Worm (Caenorhabditis elegans): ENCODE results near the gene got-1.2.

Gene got-1.2

DNA sequence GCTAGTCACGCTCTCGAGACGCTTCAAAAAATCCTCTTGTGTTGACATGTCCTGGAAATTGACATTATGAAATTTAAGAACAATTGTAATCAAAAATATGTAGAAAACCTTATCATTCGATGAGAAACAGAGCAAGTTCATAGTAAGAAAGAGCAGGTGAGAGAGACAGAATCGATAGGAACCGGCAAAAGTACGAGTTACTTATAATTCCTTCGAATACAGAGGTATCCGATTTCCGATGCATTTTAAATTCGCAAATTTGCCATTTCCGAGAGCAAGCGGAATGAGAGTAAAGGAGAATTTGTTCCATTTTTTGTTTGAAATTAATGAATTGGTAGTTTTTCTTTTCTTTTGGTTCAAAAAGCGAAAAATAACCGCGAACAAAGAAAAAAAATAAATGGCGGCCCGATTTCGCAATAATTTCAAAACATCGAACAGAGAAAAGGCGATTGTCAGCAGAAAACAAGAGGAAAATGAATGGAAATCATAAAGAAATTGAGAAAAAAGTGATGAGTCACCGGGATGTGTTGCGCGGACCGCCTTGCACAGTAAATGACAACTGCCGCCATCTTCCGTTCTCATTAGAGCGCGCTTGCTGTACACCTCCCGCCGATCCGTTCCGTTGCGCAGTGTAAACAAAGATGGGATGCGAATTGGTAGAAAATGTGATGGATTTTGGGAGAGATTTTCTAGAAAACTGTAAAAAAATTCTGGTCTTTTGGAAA lies 20.8 kb upstream of the got-1.2 start, which contains the start of gene cas-1:
Gene cas-1 (minus strand): TSS at position 51 of the 725 bp plus-strand sequence.
- TF ChIP-seq fkh-6 (tag; optimal IDR thresholded peaks at IDR 0.05) (no peak), unc-55 (GFP tag; optimal IDR thresholded peaks at IDR 0.05) (peak; percentile 46), sdc-2 (tag; optimal IDR thresholded peaks at IDR 0.05) (peak; percentile 16), tbx-2 (tag; optimal IDR thresholded peaks at IDR 0.05) (peak; percentile 31), npax-4 (tag; optimal IDR thresholded peaks at IDR 0.05) (no peak), rnt-1 (tag; optimal IDR thresholded peaks at IDR 0.05) (peak; percentile 6)

ce11 chrX:16813148-16813547 lies 20.2 kb upstream of the got-1.2 start:
- TF ChIP-seq nhr-11 (tag; optimal IDR thresholded peaks at IDR 0.05) (no peak), ama-1 (optimal IDR thresholded peaks at IDR 0.05) (no peak), mec-3 (tag; optimal IDR thresholded peaks at IDR 0.05; ENCODE audit: borderline replicate concordance) (no peak), ceh-34 (tag; optimal IDR thresholded peaks at IDR 0.05) (no peak), ceh-22 (tag; optimal IDR thresholded peaks at IDR 0.05) (no peak), elt-2 (tag; optimal IDR thresholded peaks at IDR 0.05) (no peak), dmd-4 (tag; optimal IDR thresholded peaks at IDR 0.05; ENCODE audit: borderline replicate concordance) (no peak), sox-2 (GFP tag; IDR thresholded peaks at IDR 0.05) (no peak), ceh-45 (GFP tag; IDR thresholded peaks at IDR 0.05) (no peak), elt-4 (tag; optimal IDR thresholded peaks at IDR 0.05) (no peak), pag-3 (tag; optimal IDR thresholded peaks at IDR 0.05; ENCODE audit: borderline replicate concordance) (no peak), K09A11.1 (tag; optimal IDR thresholded peaks at IDR 0.05; ENCODE audit: insufficient read depth) (no peak), fkh-10 (GFP tag; optimal IDR thresholded peaks at IDR 0.05) (no peak), ahr-1 (tag; optimal IDR thresholded peaks at IDR 0.05) (no peak), ceh-6 (GFP tag; optimal IDR thresholded peaks at IDR 0.05) (no peak)

DNA sequence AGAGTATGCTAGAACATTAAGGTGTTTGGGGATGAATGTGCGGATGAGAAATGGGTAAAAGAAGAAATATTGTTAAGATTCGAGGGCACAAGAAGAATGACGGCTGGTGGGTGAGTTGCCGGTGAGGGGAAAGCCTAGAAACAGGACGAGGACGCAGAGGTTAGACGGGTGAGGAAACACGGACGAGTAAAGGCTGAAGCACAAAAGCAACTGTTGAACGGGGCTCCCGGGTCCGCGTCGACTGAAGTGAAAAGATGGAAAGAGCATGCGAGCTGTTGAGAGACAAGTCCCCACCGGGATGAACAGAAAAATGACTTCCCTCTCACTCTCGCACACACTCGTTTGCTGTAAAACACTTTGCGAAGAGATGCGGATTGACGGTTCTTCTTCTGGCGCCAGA lies 19.0 kb upstream of the got-1.2 start:
- TF ChIP-seq ceh-18 (tag; optimal IDR thresholded peaks at IDR 0.05) (peak; percentile 37), C08G9.2 (tag; optimal IDR thresholded peaks at IDR 0.05) (peak; percentile 34), ama-1 (optimal IDR thresholded peaks at IDR 0.05) (no peak), unc-55 (GFP tag; optimal IDR thresholded peaks at IDR 0.05) (peak; percentile 39)

DNA sequence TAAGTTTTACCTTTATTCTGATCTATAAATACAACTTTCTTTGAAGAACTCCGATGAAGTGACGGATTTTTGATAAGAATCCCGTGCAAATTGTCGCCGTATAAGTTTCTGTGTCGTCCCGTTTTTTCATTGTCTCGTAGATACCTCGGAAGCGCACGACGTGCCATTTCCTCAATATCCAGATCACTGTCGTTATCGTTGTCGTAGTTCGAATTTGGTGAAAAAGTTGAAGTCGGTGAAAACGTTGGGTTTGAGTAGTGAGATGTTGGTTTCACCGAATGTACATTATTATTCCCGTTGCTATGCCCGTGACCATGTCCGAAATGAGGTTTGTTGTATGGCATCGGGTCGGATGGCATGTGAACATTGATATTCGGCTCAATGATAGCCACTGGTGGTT lies 16.8 kb upstream of the got-1.2 start:
- TF ChIP-seq odd-2 (tag; optimal IDR thresholded peaks at IDR 0.05) = no peak
- no peak for TF ChIP-seq rnt-1 (tag; optimal IDR thresholded peaks at IDR 0.05)
- no peak for TF ChIP-seq ref-2 (tag; optimal IDR thresholded peaks at IDR 0.05)
- no peak for TF ChIP-seq ceh-6 (GFP tag; optimal IDR thresholded peaks at IDR 0.05)
- no peak for TF ChIP-seq pat-9 (tag; optimal IDR thresholded peaks at IDR 0.05)
- no peak for TF ChIP-seq mec-3 (tag; optimal IDR thresholded peaks at IDR 0.05; ENCODE audit: borderline replicate concordance)
- TF ChIP-seq pax-1 (tag; optimal IDR thresholded peaks at IDR 0.05) = no peak
- TF ChIP-seq ahr-1 (tag; optimal IDR thresholded peaks at IDR 0.05) = no peak
- TF ChIP-seq ceh-30 (tag; optimal IDR thresholded peaks at IDR 0.05) = no peak
- no peak for TF ChIP-seq unc-42 (tag; optimal IDR thresholded peaks at IDR 0.05)

DNA sequence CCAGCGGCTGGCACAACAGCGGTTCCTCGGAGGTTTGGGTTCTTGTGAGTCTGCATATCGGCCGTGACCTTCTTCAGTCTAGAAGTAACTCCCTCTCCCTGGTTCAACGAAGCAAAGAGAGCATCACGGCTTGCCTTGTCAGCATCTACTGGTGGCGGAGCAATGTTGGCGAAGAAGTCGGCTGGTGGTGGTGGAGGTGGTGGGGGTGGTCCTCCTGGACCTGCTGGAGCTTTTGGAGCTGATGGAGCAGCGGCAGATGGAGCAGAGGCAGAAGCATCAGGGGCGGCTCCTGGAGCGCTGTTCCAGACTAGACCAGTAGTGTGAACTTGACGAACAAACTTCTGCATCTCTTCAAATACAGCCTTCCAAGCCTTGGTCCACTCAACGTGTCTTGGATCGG lies 15.6 kb upstream of the got-1.2 start:
- no peak for TF ChIP-seq pros-1 (tag; optimal IDR thresholded peaks at IDR 0.05)
- no peak for TF ChIP-seq dmd-4 (tag; optimal IDR thresholded peaks at IDR 0.05; ENCODE audit: borderline replicate concordance)
- TF ChIP-seq madf-2 (tag; optimal IDR thresholded peaks at IDR 0.05) = no peak
- TF ChIP-seq pat-9 (tag; optimal IDR thresholded peaks at IDR 0.05) = no peak
- no peak for TF ChIP-seq ahr-1 (tag; optimal IDR thresholded peaks at IDR 0.05)
- TF ChIP-seq nfya-1 (tag; optimal IDR thresholded peaks at IDR 0.05) = no peak
- no peak for TF ChIP-seq lim-6 (tag; optimal IDR thresholded peaks at IDR 0.05)
- TF ChIP-seq sdc-2 (tag; optimal IDR thresholded peaks at IDR 0.05) = no peak
- TF ChIP-seq elt-2 (tag; optimal IDR thresholded peaks at IDR 0.05) = no peak
- TF ChIP-seq F13H6.1 (tag; optimal IDR thresholded peaks at IDR 0.05) = no peak
- no peak for TF ChIP-seq pag-3 (tag; optimal IDR thresholded peaks at IDR 0.05; ENCODE audit: borderline replicate concordance)
- TF ChIP-seq fkh-6 (tag; optimal IDR thresholded peaks at IDR 0.05) = no peak
- no peak for TF ChIP-seq pha-4 (tag; optimal IDR thresholded peaks at IDR 0.05)
- no peak for TF ChIP-seq Y22D7AL.16 (tag; optimal IDR thresholded peaks at IDR 0.05)
- no peak for TF ChIP-seq fax-1 (tag; optimal IDR thresholded peaks at IDR 0.05)
